Fruit fly (Drosophila melanogaster): ENCODE data around the gene CG14102.
A peak's percentile ranks its signal among the peaks of the same experiment; 100 is the strongest.

CG14102 gene

DNA sequence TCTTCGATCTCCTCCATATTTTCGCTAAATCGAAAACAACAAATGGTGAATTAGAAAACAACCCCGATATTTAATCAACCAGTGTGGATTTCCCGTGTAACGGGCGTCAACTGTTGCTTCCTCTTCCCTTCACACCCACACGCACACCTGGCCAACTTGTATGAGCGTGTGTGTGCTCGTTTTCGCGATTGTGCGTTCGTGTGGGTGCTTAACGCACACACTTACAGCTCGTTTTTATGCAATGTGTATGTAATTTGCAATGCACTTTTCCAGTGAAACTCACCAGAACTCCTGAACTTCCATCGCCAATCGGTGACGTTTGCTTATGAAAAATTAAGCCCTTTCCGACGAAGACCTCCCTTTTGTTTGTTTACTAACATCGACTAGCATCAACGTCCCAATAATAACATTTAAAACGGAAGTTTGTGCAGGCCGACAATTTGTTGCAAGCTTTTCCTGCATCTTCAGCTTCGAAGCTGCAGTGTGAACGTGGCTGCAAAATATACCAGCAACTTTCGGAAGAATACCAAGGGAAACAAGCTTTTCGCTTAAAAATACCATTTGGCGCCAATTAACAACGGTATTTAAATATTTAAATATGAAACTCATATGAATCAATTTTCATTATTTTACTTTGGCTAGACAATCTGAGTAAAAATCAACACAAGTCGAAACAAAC is 14.5 kb upstream of the CG14102 start, which contains the start of gene cyc:
TSS of gene cyc (minus strand) at position 467 of the 679 bp plus-strand sequence.
- TF ChIP-seq EcR (GFP tag; optimal IDR thresholded peaks at IDR 0.05) (no peak), Dll (optimal IDR thresholded peaks at IDR 0.05) (no peak), CG8478 (optimal IDR thresholded peaks at IDR 0.05) (peak; percentile 33)

DNA sequence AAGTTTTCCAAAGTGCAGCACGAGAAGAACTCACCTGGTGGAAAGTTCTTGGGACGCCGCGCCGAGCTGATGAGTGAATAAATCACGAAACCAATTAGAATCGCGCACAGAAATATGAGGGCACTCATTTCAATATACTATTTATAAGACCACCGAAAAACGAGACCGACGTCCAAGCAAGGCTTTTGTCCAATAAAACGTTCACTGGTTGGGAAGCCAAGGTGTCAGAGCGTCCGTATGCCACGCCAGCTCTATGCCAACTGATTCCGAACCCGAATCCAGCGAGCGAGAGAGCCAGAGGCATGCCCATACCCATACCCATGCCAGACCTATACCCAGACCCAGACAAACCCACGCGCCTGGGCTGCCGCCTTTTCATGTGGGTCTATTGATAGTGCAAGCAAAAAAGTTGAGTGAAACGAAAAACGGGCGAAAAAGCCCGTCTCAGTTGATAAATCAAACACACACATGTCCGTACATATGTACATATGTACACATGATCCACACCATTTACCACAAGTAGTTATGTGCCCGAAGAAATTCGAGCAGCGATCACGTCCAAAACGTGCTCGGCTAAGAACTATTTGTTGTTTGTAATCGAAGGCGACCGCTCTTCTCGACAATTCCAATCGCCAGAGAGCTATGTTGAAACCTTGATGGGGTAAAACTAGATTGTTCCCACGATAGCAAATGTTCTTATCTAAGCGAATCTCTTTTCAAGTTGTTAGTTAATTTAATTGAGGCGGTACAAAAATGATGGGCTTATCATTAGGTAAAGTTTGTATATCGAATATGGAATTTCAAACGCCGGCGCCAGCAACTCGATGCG is 12.2 kb upstream of the CG14102 start, which contains the start of gene Cyp305a1:
TSS of gene Cyp305a1 (minus strand) at position 265 of the 829 bp plus-strand sequence.
- no peak for TF ChIP-seq Dll (optimal IDR thresholded peaks at IDR 0.05)
- TF ChIP-seq pan (optimal IDR thresholded peaks at IDR 0.05): no peak
- no peak for TF ChIP-seq CG8478 (optimal IDR thresholded peaks at IDR 0.05)
- TF ChIP-seq usp (GFP tag; optimal IDR thresholded peaks at IDR 0.05): no peak
- no peak for TF ChIP-seq EcR (GFP tag; optimal IDR thresholded peaks at IDR 0.05)
- no peak for TF ChIP-seq psq (optimal IDR thresholded peaks at IDR 0.05)

DNA sequence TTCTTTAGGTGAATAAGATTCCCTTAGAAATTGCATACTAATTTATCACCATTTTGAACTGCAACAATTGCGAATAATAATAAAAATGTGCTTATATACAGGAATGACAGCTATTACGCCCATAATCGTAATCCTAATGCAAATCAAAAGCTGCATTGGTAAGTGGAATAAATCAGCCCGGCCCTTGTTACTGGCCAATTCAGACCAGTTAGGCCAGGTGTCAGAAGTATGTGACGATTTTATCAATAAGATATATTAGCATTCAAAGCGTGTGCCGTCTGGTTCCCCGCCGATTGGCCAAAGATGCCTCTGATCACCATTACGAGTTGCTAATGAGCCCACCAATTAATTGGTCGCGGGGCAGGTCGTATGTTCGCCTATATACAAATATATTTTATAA is 11.4 kb upstream of the CG14102 start:
- TF ChIP-seq pan (optimal IDR thresholded peaks at IDR 0.05) (no peak), CG8478 (optimal IDR thresholded peaks at IDR 0.05) (no peak), psq (optimal IDR thresholded peaks at IDR 0.05) (no peak), usp (GFP tag; optimal IDR thresholded peaks at IDR 0.05) (no peak), Dll (optimal IDR thresholded peaks at IDR 0.05) (no peak), EcR (GFP tag; optimal IDR thresholded peaks at IDR 0.05) (no peak)

DNA sequence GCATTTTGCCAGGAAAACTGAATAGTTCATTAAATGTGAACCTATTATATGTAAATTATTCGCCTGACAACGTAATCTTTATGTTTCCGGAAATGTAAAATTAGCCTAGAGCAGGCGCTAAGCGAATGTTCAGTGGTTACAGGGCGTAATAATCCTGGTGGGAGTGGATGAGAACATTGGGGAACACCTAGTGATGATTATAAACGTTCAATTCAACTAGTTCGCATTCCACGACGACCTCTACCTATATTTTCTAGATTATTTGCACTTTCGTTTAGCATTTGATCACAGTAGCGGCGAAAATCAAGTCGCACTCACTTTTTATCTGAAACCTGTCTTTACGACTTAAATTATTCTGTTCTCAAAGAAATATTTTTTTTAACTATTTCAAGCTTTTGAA is 6.4 kb upstream of the CG14102 start:
- TF ChIP-seq Dll (optimal IDR thresholded peaks at IDR 0.05) (no peak), psq (optimal IDR thresholded peaks at IDR 0.05) (no peak), CG8478 (optimal IDR thresholded peaks at IDR 0.05) (no peak), EcR (GFP tag; optimal IDR thresholded peaks at IDR 0.05) (no peak), pan (optimal IDR thresholded peaks at IDR 0.05) (no peak), usp (GFP tag; optimal IDR thresholded peaks at IDR 0.05) (no peak)

DNA sequence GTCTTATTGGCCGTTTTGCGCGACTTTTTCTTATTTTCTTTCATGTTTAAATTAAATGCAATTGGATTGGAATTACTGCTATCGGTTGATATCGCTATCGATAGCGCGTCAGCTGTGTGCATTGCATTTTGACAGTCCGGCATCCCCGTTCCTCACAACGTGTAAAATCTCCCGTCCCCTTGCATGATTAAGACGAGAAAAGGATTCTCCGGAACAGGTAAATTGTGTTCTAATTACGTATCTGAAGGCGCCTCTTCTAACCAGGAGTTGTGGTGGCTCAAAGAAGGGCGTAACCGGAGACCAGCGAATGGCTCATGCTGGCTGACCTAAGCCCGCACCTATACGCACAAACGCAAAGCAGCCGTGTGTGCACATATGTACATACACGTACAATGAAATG is 6.0 kb upstream of the CG14102 start, which contains the start of the genes CG14104 and Kap-alpha1:
TSS of gene CG14104 (minus strand) at position 97 of the 400 bp plus-strand sequence.
TSS of gene Kap-alpha1 (plus strand) at position 130 of the 400 bp plus-strand sequence.
- no peak for TF ChIP-seq usp (GFP tag; optimal IDR thresholded peaks at IDR 0.05)

DNA sequence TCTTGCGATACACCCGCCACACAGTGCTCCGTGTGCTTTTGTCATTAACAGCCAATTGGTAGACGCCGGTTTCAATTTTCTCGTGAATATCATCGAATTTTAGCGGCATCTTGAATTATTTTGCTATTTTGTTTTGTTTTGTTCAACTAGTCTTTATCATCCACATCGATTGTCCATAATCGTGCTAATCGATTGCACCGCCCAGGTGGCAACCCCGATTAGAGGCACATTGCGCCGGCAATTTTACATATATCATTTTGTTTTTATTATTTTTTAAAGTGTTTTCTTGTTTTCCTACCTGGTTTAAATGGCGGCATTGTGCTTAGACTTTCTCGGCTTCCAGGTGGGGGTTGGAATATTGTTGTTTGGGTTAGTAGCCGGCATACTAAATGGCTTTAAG is 4.8 kb upstream of the CG14102 start, which contains the start of gene CG34116:
TSS of gene CG34116 (minus strand) at position 142 of the 400 bp plus-strand sequence.
- TF ChIP-seq pan (optimal IDR thresholded peaks at IDR 0.05) (no peak), CG8478 (optimal IDR thresholded peaks at IDR 0.05) (no peak), psq (optimal IDR thresholded peaks at IDR 0.05) (no peak), usp (GFP tag; optimal IDR thresholded peaks at IDR 0.05) (no peak), Dll (optimal IDR thresholded peaks at IDR 0.05) (no peak), EcR (GFP tag; optimal IDR thresholded peaks at IDR 0.05) (no peak)

DNA sequence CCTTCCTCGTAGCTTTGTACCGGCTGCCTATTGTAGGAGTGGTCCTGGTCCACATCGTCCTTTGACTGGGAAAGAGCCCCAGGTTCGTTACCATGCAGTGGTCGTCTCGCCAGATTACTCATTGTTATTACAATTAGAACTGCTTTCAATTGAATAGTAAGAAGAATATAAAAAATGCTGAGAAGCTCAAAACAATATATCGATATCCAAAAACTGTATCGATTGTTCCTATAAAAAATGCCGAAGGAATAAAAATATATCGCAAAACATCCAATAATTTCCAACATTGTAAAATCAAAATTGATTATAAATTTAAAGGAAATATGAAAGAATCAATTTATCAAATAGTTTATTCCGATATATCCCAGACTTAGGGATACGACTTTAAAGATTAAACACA is 3.8 kb upstream of the CG14102 start, which contains the start of the genes TORIP and Ccdc58:
TSS of gene TORIP (minus strand) at position 173 of the 400 bp plus-strand sequence.
TSS of gene Ccdc58 (plus strand) at position 274 of the 400 bp plus-strand sequence.
- TF ChIP-seq CG8478 (optimal IDR thresholded peaks at IDR 0.05) (no peak), psq (optimal IDR thresholded peaks at IDR 0.05) (no peak), Dll (optimal IDR thresholded peaks at IDR 0.05) (no peak), EcR (GFP tag; optimal IDR thresholded peaks at IDR 0.05) (no peak), pan (optimal IDR thresholded peaks at IDR 0.05) (no peak), usp (GFP tag; optimal IDR thresholded peaks at IDR 0.05) (no peak)

DNA sequence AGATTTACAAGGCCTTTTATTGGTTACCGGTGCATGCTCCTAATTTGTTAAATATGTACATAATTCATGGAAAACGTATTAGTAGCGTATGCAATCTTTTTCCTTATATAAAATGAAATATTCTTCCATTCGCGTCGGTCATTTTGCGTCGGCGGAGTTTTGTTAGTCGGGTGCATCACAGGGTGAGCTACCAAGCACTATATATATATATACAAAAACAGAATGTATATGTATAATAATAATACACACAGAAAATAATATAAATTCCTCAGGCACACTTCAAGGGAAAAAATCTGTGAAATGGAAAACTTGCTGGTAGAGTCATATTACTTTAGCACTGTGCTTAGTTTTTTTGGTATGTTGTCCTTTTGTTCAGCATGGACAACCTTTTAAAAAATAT is 2.1 kb downstream of the CG14102 start, which contains the start of gene Ir76a:
TSS of gene Ir76a (plus strand) at position 301 of the 400 bp plus-strand sequence.
- TF ChIP-seq usp (GFP tag; optimal IDR thresholded peaks at IDR 0.05) (no peak), pan (optimal IDR thresholded peaks at IDR 0.05) (no peak), EcR (GFP tag; optimal IDR thresholded peaks at IDR 0.05) (no peak), psq (optimal IDR thresholded peaks at IDR 0.05) (no peak), CG8478 (optimal IDR thresholded peaks at IDR 0.05) (no peak), Dll (optimal IDR thresholded peaks at IDR 0.05) (no peak)

DNA sequence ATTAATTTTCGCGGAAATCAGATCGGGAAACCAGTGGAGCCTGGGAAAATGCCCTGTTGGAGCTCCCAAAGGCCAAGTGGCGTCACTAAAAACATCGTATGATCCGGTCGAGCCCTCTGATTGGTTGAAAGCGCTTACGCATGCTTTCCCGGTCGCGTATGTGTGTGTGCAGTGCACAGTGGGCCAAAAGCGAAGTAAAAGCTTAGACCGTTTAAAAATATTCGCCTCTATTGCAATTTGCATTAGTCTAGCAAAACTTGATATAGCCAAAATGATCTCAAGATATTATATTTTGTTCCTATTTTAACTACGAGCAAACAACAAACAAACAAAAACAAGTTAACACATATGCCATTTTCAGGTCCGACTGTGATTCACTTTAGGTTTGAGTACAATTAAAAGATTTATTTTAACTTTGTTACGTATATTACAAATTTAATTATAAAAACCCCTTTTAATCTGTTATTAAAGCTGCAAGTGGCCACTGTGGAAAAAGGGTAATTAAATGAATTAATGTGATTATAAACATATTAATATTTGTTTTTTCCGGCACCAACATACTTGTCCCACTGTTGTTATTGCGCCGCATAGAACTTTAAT is 6.8 kb downstream of the CG14102 start:
- TF ChIP-seq CG8478 (optimal IDR thresholded peaks at IDR 0.05) (no peak), EcR (GFP tag; optimal IDR thresholded peaks at IDR 0.05) (no peak), usp (GFP tag; optimal IDR thresholded peaks at IDR 0.05) (no peak), pan (optimal IDR thresholded peaks at IDR 0.05) (no peak), psq (optimal IDR thresholded peaks at IDR 0.05) (no peak), Dll (optimal IDR thresholded peaks at IDR 0.05) (no peak)

DNA sequence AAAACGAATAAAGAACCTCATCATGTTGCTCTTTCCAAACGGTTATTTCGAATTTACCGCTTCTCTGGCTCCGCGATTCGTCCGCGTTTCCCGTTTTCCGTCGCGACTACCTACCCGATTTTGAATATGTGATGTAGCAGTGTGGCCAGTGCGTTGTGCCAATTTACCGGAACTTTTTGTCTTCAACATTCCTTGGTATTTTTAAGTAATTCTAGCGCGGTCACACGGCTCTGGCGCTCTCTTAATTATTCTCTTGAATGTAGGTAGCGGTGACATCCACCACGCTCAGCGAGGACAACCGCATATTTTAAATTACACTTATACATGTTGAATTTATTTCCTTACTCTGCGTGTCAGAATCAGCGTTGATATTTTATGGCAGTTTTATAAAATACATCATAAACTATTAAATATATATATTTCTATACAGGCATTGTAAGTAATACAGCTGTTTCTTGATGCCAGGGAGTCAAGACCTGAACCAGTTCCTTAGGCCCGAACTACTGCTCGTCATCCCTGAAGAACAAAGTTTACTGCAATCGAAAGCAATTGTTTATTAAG is 7.6 kb downstream of the CG14102 start, which contains the start of the genes CG42637, Gyc76C and SREBP:
TSS of gene CG42637 (minus strand) at position 132 of the 561 bp plus-strand sequence.
TSS of gene Gyc76C (minus strand) at position 132 of the 561 bp plus-strand sequence.
TSS of gene SREBP (plus strand) at position 498 of the 561 bp plus-strand sequence.
- no peak for TF ChIP-seq pan (optimal IDR thresholded peaks at IDR 0.05)
- TF ChIP-seq EcR (GFP tag; optimal IDR thresholded peaks at IDR 0.05): no peak
- TF ChIP-seq CG8478 (optimal IDR thresholded peaks at IDR 0.05): no peak
- no peak for TF ChIP-seq psq (optimal IDR thresholded peaks at IDR 0.05)

DNA sequence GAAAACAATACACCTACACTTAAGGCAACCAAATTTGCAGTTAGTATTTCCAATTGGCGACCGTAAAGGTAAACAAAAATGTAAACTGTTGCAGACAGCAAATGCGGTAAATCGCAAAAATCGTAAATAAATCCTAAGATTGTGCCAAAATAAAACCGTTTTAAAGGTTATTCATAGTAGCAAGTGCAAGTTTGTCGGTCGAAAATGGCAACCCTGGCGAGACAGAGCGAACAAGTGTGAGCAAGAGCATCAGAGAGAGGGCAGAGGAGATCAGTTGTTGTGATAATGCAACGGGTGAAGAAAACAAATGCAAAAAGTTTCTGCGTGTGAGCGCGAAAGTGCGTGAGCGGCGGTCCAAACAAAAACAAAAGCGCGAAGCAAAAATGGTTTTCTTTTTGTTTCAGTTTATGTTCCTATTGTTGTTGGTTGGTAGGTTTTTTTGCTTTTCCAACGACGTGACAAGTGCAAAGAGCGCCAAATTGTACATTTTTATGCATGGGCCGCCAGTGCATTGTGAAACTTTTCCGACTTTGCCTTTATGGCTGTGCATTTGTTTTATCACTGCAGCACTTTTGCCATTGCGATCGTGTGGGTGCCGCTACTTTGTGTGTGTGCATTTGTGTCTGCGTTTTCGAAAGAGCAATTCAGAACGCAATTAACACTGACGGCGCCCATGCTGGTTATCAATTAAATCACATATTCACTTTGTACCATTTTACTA is 8.2 kb downstream of the CG14102 start:
- TF ChIP-seq psq (optimal IDR thresholded peaks at IDR 0.05) (no peak), usp (GFP tag; optimal IDR thresholded peaks at IDR 0.05) (no peak), pan (optimal IDR thresholded peaks at IDR 0.05) (no peak), CG8478 (optimal IDR thresholded peaks at IDR 0.05) (no peak), EcR (GFP tag; optimal IDR thresholded peaks at IDR 0.05) (no peak), Dll (optimal IDR thresholded peaks at IDR 0.05) (no peak)

All from whole organism.